Fruit fly (Drosophila melanogaster) whole organism, embryonic: ENCODE data around the gene cbt.
A peak's percentile ranks its signal among the peaks of the same experiment; 100 is the strongest.

Source experiments
- Aef1 ChIP-seq: fragments of 200-800 bp; sonication (Bioruptor generic); IDR thresholded peaks from 3 replicates; pipeline ENCODE4 v1.3.6; 2022; ENCODE audit warnings: missing biosample characterization, missing genetic modification characterization
- CG10654 ChIP-seq: fragments of 200-800 bp; sonication (Bioruptor generic); optimal IDR thresholded peaks from 2 replicates; lab custom pipeline; 2016; ENCODE audit warnings: missing biosample characterization, missing genetic modification characterization
- CG14860 ChIP-seq: fragments of 200-800 bp; sonication (Bioruptor generic); IDR thresholded peaks from 3 replicates; pipeline ENCODE4 v1.3.6; 2022; ENCODE audit warnings: missing biosample characterization, missing genetic modification characterization; ENCODE audit not compliant: partially characterized antibody
- CG15073 ChIP-seq: fragments of 200-800 bp; sonication (Bioruptor generic); optimal IDR thresholded peaks from 2 replicates; lab custom pipeline; 2016; ENCODE audit warnings: missing biosample characterization, missing genetic modification characterization
- CG17359 ChIP-seq: fragments of 200-800 bp; sonication (Bioruptor generic); optimal IDR thresholded peaks from 3 replicates; lab custom pipeline; 2018; ENCODE audit warnings: missing biosample characterization, mild to moderate bottlenecking, missing genetic modification characterization, moderate library complexity
- CG1792 ChIP-seq: fragments of 200-800 bp; sonication (Bioruptor generic); optimal IDR thresholded peaks from 2 replicates; lab custom pipeline; 2016; ENCODE audit warnings: missing biosample characterization, missing genetic modification characterization
- CG18764 ChIP-seq: fragments of 200-800 bp; sonication (Bioruptor generic); optimal IDR thresholded peaks from 3 replicates; lab custom pipeline; 2016; ENCODE audit warnings: missing biosample characterization, missing genetic modification characterization
- CG3163 ChIP-seq: fragments of 200-800 bp; sonication (Bioruptor generic); optimal IDR thresholded peaks from 3 replicates; lab custom pipeline; 2016; ENCODE audit warnings: missing biosample characterization, missing genetic modification characterization
- CG34376 ChIP-seq: fragments of 200-800 bp; sonication (Bioruptor generic); optimal IDR thresholded peaks from 2 replicates; lab custom pipeline; 2018; ENCODE audit warnings: missing biosample characterization, mild to moderate bottlenecking, missing genetic modification characterization
- CG34422 ChIP-seq: fragments of 200-800 bp; sonication (Bioruptor generic); IDR thresholded peaks from 3 replicates; pipeline ENCODE4 v1.3.6; 2022; ENCODE audit warnings: missing biosample characterization, missing genetic modification characterization
- CG4360 ChIP-seq: fragments of 200-800 bp; sonication (Bioruptor generic); IDR thresholded peaks from 2 replicates; pipeline ENCODE4 v1.3.6; 2022; ENCODE audit warnings: missing biosample characterization, missing genetic modification characterization
- CG4854 ChIP-seq: fragments of 200-800 bp; sonication (Bioruptor generic); optimal IDR thresholded peaks from 2 replicates; lab custom pipeline; 2016; ENCODE audit warnings: missing biosample characterization, missing genetic modification characterization, inconsistent platforms
- CG6654 ChIP-seq: fragments of 200-800 bp; sonication (Bioruptor generic); optimal IDR thresholded peaks from 2 replicates; lab custom pipeline; 2017; ENCODE audit warnings: missing biosample characterization, mild to moderate bottlenecking, missing genetic modification characterization
- CG7839 ChIP-seq: fragments of 200-800 bp; sonication (Bioruptor generic); optimal IDR thresholded peaks from 3 replicates; lab custom pipeline; 2018; ENCODE audit warnings: missing biosample characterization, mild to moderate bottlenecking, missing genetic modification characterization, moderate library complexity
- CG8359 ChIP-seq: fragments of 200-800 bp; sonication (Bioruptor generic); optimal IDR thresholded peaks from 2 replicates; lab custom pipeline; 2017; ENCODE audit warnings: missing biosample characterization, mild to moderate bottlenecking, missing genetic modification characterization, borderline replicate concordance
- CG8924 ChIP-seq: fragments of 200-800 bp; optimal IDR thresholded peaks from 3 replicates; lab custom pipeline; 2019; ENCODE audit warnings: missing biosample characterization, mild to moderate bottlenecking, missing genetic modification characterization, moderate library complexity
- CG9727 ChIP-seq: fragments of 200-800 bp; sonication (Bioruptor generic); optimal IDR thresholded peaks from 3 replicates; lab custom pipeline; 2017; ENCODE audit warnings: missing biosample characterization, mild to moderate bottlenecking, missing genetic modification characterization
- CkIIα-i1 ChIP-seq: fragments of 200-800 bp; sonication (Bioruptor generic); IDR thresholded peaks from 2 replicates; pipeline ENCODE4 v1.3.6; 2022; ENCODE audit warnings: missing biosample characterization, missing genetic modification characterization
- Dip3 ChIP-seq: fragments of 200-800 bp; sonication (Bioruptor generic); optimal IDR thresholded peaks from 3 replicates; lab custom pipeline; 2016; ENCODE audit warnings: missing biosample characterization, missing genetic modification characterization
- ERR ChIP-seq: fragments of 200-800 bp; sonication (Bioruptor generic); optimal IDR thresholded peaks from 2 replicates; lab custom pipeline; 2016; ENCODE audit warnings: missing biosample characterization, missing genetic modification characterization
- Lim3 ChIP-seq: fragments of 200-800 bp; sonication (Bioruptor generic); IDR thresholded peaks from 2 replicates; pipeline ENCODE4 v1.3.6; 2022; ENCODE audit warnings: missing biosample characterization, missing genetic modification characterization
- Mad ChIP-seq: fragments of 200-800 bp; sonication (Bioruptor generic); optimal IDR thresholded peaks from 2 replicates; lab custom pipeline; 2016; ENCODE audit warnings: missing biosample characterization, missing genetic modification characterization
- Neu2 ChIP-seq: fragments of 200-800 bp; sonication (Bioruptor generic); optimal IDR thresholded peaks from 3 replicates; lab custom pipeline; 2016; ENCODE audit warnings: missing biosample characterization, missing genetic modification characterization, borderline replicate concordance
- NfI ChIP-seq: fragments of 200-800 bp; sonication (Bioruptor generic); optimal IDR thresholded peaks from 3 replicates; lab custom pipeline; 2018; ENCODE audit warnings: missing biosample characterization, mild to moderate bottlenecking, missing genetic modification characterization, moderate library complexity
- Rfx ChIP-seq: fragments of 200-800 bp; sonication (Bioruptor generic); IDR thresholded peaks from 2 replicates; pipeline ENCODE4 v1.3.6; 2022; ENCODE audit warnings: missing biosample characterization, missing genetic modification characterization
- TFAM ChIP-seq: fragments of 200-800 bp; sonication (Bioruptor generic); optimal IDR thresholded peaks from 2 replicates; lab custom pipeline; 2017; ENCODE audit warnings: missing biosample characterization, missing genetic modification characterization, inconsistent platforms
- Xrp1 ChIP-seq: fragments of 200-800 bp; sonication (Bioruptor generic); IDR thresholded peaks from 2 replicates; pipeline ENCODE4 v1.3.6; 2022; ENCODE audit warnings: missing biosample characterization, missing genetic modification characterization
- YL-1 ChIP-seq: fragments of 200-800 bp; sonication (Bioruptor generic); optimal IDR thresholded peaks from 3 replicates; lab custom pipeline; 2017; ENCODE audit warnings: missing biosample characterization, mild to moderate bottlenecking, missing genetic modification characterization
- aop ChIP-seq: fragments of 200-800 bp; sonication (Bioruptor generic); IDR thresholded peaks from 2 replicates; pipeline ENCODE4 v1.3.6; 2022; ENCODE audit warnings: missing biosample characterization, missing genetic modification characterization
- az2 ChIP-seq: fragments of 200-800 bp; sonication (Bioruptor generic); optimal IDR thresholded peaks from 3 replicates; lab custom pipeline; 2016; ENCODE audit warnings: missing biosample characterization, missing genetic modification characterization
- cato ChIP-seq: fragments of 200-800 bp; sonication (Bioruptor generic); optimal IDR thresholded peaks from 2 replicates; lab custom pipeline; 2016; ENCODE audit warnings: missing biosample characterization, missing genetic modification characterization, borderline replicate concordance
- corto ChIP-seq: fragments of 200-800 bp; sonication (Bioruptor generic); optimal IDR thresholded peaks from 2 replicates; lab custom pipeline; 2016; ENCODE audit warnings: missing biosample characterization, mild to moderate bottlenecking, missing genetic modification characterization, moderate library complexity
- croc ChIP-seq: fragments of 200-800 bp; sonication (Bioruptor generic); conservative IDR thresholded peaks from 3 replicates; pipeline ENCODE4 v1.3.6; 2022; ENCODE audit warnings: missing biosample characterization, missing genetic modification characterization
- disco-r ChIP-seq: fragments of 200-800 bp; sonication (Bioruptor generic); optimal IDR thresholded peaks from 2 replicates; lab custom pipeline; 2016; ENCODE audit warnings: missing biosample characterization, missing genetic modification characterization
- eve ChIP-seq, 2 experiments: fragments of >200 bp; optimal IDR thresholded peaks; 2 replicates each; lab custom pipeline; 2017; ENCODE audit warnings: missing biosample characterization in 2 of 2, missing genetic modification characterization in 2 of 2
- gcm ChIP-seq: fragments of 200-800 bp; sonication (Bioruptor generic); optimal IDR thresholded peaks from 2 replicates; lab custom pipeline; 2019; ENCODE audit warnings: missing biosample characterization, mild to moderate bottlenecking, missing genetic modification characterization, moderate library complexity
- gem ChIP-seq: fragments of 200-800 bp; sonication (Bioruptor generic); optimal IDR thresholded peaks from 2 replicates; lab custom pipeline; 2019; ENCODE audit warnings: missing biosample characterization, mild to moderate bottlenecking, missing genetic modification characterization, moderate library complexity
- grau ChIP-seq: fragments of 200-800 bp; optimal IDR thresholded peaks from 3 replicates; lab custom pipeline; 2019; ENCODE audit warnings: missing biosample characterization, mild to moderate bottlenecking, missing genetic modification characterization, moderate library complexity
- hb ChIP-seq: fragments of 200-800 bp; sonication (Bioruptor generic); IDR thresholded peaks from 3 replicates; pipeline ENCODE4 v1.3.6; 2022; ENCODE audit warnings: missing biosample characterization, missing genetic modification characterization; ENCODE audit not compliant: partially characterized antibody
- hth ChIP-seq: fragments of >200 bp; optimal IDR thresholded peaks from 2 replicates; lab custom pipeline; 2017; ENCODE audit warnings: inconsistent platforms
- kah ChIP-seq: fragments of 200-800 bp; sonication (Bioruptor generic); optimal IDR thresholded peaks from 2 replicates; lab custom pipeline; 2018; ENCODE audit warnings: missing biosample characterization, mild to moderate bottlenecking, missing genetic modification characterization
- kay ChIP-seq: fragments of 200-800 bp; sonication (Bioruptor generic); optimal IDR thresholded peaks from 2 replicates; lab custom pipeline; 2016; ENCODE audit warnings: missing biosample characterization, missing genetic modification characterization
- nmo ChIP-seq: fragments of 200-800 bp; sonication (Bioruptor generic); optimal IDR thresholded peaks from 2 replicates; lab custom pipeline; 2018; ENCODE audit warnings: missing biosample characterization, mild to moderate bottlenecking, missing genetic modification characterization, moderate library complexity
- pho ChIP-seq: fragments of 200-800 bp; sonication (Bioruptor generic); optimal IDR thresholded peaks from 2 replicates; lab custom pipeline; 2016; ENCODE audit warnings: missing biosample characterization, missing genetic modification characterization
- sc ChIP-seq, 3 experiments: fragments of >200 bp in 2 of 3; fragments of 200-800 bp in 1 of 3; sonication (Bioruptor generic) in 1 of 3; optimal IDR thresholded peaks; 2 replicates in 2 of 3; 3 replicates in 1 of 3; lab custom pipeline; 2017; ENCODE audit warnings: mild to moderate bottlenecking in 1 of 3, missing biosample characterization in 1 of 3, missing genetic modification characterization in 1 of 3, missing genetic modification reagents in 1 of 3
- sd ChIP-seq: fragments of 200-800 bp; sonication (Bioruptor generic); optimal IDR thresholded peaks from 3 replicates; lab custom pipeline; 2018; ENCODE audit warnings: missing biosample characterization, mild to moderate bottlenecking, missing genetic modification characterization, moderate library complexity
- tup ChIP-seq: fragments of 200-800 bp; sonication (Bioruptor generic); optimal IDR thresholded peaks from 2 replicates; lab custom pipeline; 2016; ENCODE audit warnings: missing biosample characterization, mild to moderate bottlenecking, missing genetic modification characterization, moderate library complexity
- zen2 ChIP-seq: fragments of 200-800 bp; sonication (Bioruptor generic); IDR thresholded peaks from 3 replicates; pipeline ENCODE4 v1.3.6; 2022; ENCODE audit warnings: missing biosample characterization, missing genetic modification characterization; ENCODE audit not compliant: partially characterized antibody

The cbt gene

dm6 chr2L:520331-521000 lies 41.0 kb upstream of the cbt start (continued):
- TF ChIP-seq TFAM (GFP tag; lab: Kevin White, UChicago) (peak; percentile 7), sd (tag; lab: Kevin White, UChicago) (peak; percentile 62), CG4854 (GFP tag; lab: Kevin White, UChicago) (peak; percentile 79), CG4360 (GFP tag; lab: Robert Waterston, UW) (no peak), CG9727 (GFP tag; lab: Kevin White, UChicago) (peak; percentile 90), Aef1 (peak; percentile 78), sc (optimal IDR thresholded peaks at IDR 0.05; lab: Kevin White, UChicago) (no peak), sc (GFP tag; optimal IDR thresholded peaks at IDR 0.05; lab: Kevin White, UChicago) (peak; percentile 63), kah (GFP tag; lab: Kevin White, UChicago) (peak; percentile 67), Mad (GFP tag; lab: Kevin White, UChicago) (peak; percentile 85), CkIIα-i1 (GFP tag; lab: Robert Waterston, UW) (0 out of 2 replicates have a peak, but pooled peaks have one; percentile 14), eve (GFP tag; optimal IDR thresholded peaks at IDR 0.05; lab: Kevin White, UChicago) (peak in 1 of 2 experiments; percentile 95), grau (tag; lab: Kevin White, UChicago) (peak; percentile 88), gcm (GFP tag; lab: Kevin White, UChicago) (peak; percentile 93), Dip3 (GFP tag; lab: Kevin White, UChicago) (peak; percentile 40), pho (GFP tag; lab: Kevin White, UChicago) (peak; percentile 60), CG34422 (GFP tag; lab: Robert Waterston, UW) (peak; percentile 86; the same call in 2 of the 3 replicates), CG10654 (peak; percentile 80), zen2 (no peak), CG1792 (GFP tag; lab: Kevin White, UChicago) (peak; percentile 57), tup (GFP tag; lab: Kevin White, UChicago) (peak; percentile 67), Rfx (GFP tag; lab: Robert Waterston, UW) (peak; percentile 71), hth (lab: Kevin White, UChicago) (no peak), CG8924 (tag; lab: Kevin White, UChicago) (peak; percentile 92), CG17359 (tag; lab: Kevin White, UChicago) (peak; percentile 92), gem (tag; lab: Kevin White, UChicago) (peak; percentile 94), CG34376 (no peak), Lim3 (GFP tag; lab: Robert Waterston, UW) (peak; percentile 65; the same call in 1 of the 2 replicates), aop (GFP tag; lab: Robert Waterston, UW) (peak; percentile 44; the same call in 1 of the 2 replicates), CG14860 (GFP tag; lab: Robert Waterston, UW) (no peak), hb (GFP tag; lab: Robert Waterston, UW) (no peak), corto (GFP tag; lab: Kevin White, UChicago) (no peak), Xrp1 (GFP tag; lab: Robert Waterston, UW) (peak; percentile 93), CG6654 (no peak), YL-1 (GFP tag; lab: Kevin White, UChicago) (peak; percentile 8), CG3163 (GFP tag; lab: Kevin White, UChicago) (peak; percentile 39), cato (GFP tag; lab: Kevin White, UChicago) (peak; percentile 75), CG18764 (GFP tag; lab: Kevin White, UChicago) (peak; percentile 36), nmo (GFP tag; lab: Kevin White, UChicago) (peak; percentile 94), CG8359 (GFP tag; lab: Kevin White, UChicago) (peak; percentile 42), CG15073 (peak; percentile 36), ERR (GFP tag; lab: Kevin White, UChicago) (peak; percentile 43), NfI (peak; percentile 72), Neu2 (GFP tag; lab: Kevin White, UChicago) (no peak), CG7839 (tag; lab: Kevin White, UChicago) (peak; percentile 92), az2 (peak; percentile 90), kay (GFP tag; lab: Kevin White, UChicago) (peak; percentile 70), croc (peak; percentile 78), disco-r (GFP tag; lab: Kevin White, UChicago) (peak; percentile 75)
